Worm (Caenorhabditis elegans) whole organism, young adult: Measurements from ENCODE around the gene fbxb-24.

Experiments used
- B0035.1 ChIP-seq: sonication (generic microtip); optimal IDR thresholded peaks from 2 replicates; lab custom pipeline; 2016; ENCODE audit warnings: missing genetic modification characterization, mild to moderate bottlenecking, missing compliant biosample characterization, missing genotype, missing genetic modification reagents
- F33H1.4 ChIP-seq: fragments of 200-800 bp; sonication (Bioruptor generic); IDR thresholded peaks from 2 replicates; pipeline ENCODE4 v1.3.6; 2022; ENCODE audit warnings: missing genetic modification reagents, missing genetic modification characterization, missing compliant biosample characterization
- F37B4.10 ChIP-seq: fragments of 200-800 bp; sonication (Bioruptor generic); IDR thresholded peaks from 2 replicates; pipeline ENCODE4 v1.3.6; 2022; ENCODE audit warnings: missing genetic modification characterization, missing compliant biosample characterization
- K11D2.4 ChIP-seq: fragments of 200-800 bp; sonication (Bioruptor generic); IDR thresholded peaks from 2 replicates; pipeline ENCODE4 v1.3.6; 2022; ENCODE audit warnings: missing genetic modification reagents, missing genetic modification characterization, missing compliant biosample characterization
- aptf-2 ChIP-seq: fragments of 200-800 bp; sonication (Bioruptor generic); conservative IDR thresholded peaks from 2 replicates; pipeline ENCODE4 v1.3.6; 2022; ENCODE audit warnings: missing genetic modification reagents, missing genetic modification characterization, missing compliant biosample characterization
- cebp-1 ChIP-seq, 2 experiments: fragments of 200-800 bp in 1 of 2; sonication (Bioruptor generic) in 1 of 2; sonication (generic microtip) in 1 of 2; IDR thresholded peaks in 1 of 2; optimal IDR thresholded peaks in 1 of 2; 2 replicates each; pipeline versions ENCODE4 v1.3.6 to Lab custom; 2017 to 2022; ENCODE audit warnings: missing compliant biosample characterization in 2 of 2, missing genetic modification characterization in 2 of 2, mild to moderate bottlenecking in 1 of 2, missing genetic modification reagents in 1 of 2, moderate library complexity in 1 of 2
- cebp-2 ChIP-seq: fragments of 200-800 bp; sonication (Bioruptor generic); IDR thresholded peaks from 2 replicates; pipeline ENCODE4 v1.3.6; 2022; ENCODE audit warnings: missing genetic modification characterization, missing compliant biosample characterization
- ceh-100 ChIP-seq: fragments of 200-800 bp; sonication (Bioruptor generic); IDR thresholded peaks from 2 replicates; pipeline ENCODE4 v1.3.6; 2022; ENCODE audit warnings: missing genetic modification reagents, missing genetic modification characterization, missing compliant biosample characterization
- ceh-58 ChIP-seq: fragments of 200-800 bp; sonication (Bioruptor generic); IDR thresholded peaks from 2 replicates; pipeline ENCODE4 v1.3.6; 2022; ENCODE audit warnings: missing genetic modification characterization, missing compliant biosample characterization
- chd-7 ChIP-seq: sonication (generic microtip); optimal IDR thresholded peaks from 2 replicates; lab custom pipeline; 2016; ENCODE audit warnings: mild to moderate bottlenecking, missing genetic modification characterization, moderate library complexity, missing compliant biosample characterization
- dox-1 ChIP-seq: fragments of 200-800 bp; sonication (Bioruptor generic); IDR thresholded peaks from 2 replicates; pipeline ENCODE4 v1.3.6; 2022; ENCODE audit warnings: missing genetic modification reagents, missing genetic modification characterization, missing compliant biosample characterization
- egl-44 ChIP-seq: fragments of 200-800 bp; sonication (Bioruptor generic); IDR thresholded peaks from 2 replicates; pipeline ENCODE4 v1.3.6; 2022; ENCODE audit warnings: missing genetic modification reagents, missing genetic modification characterization, missing compliant biosample characterization
- egrh-3 ChIP-seq: fragments of 200-800 bp; sonication (Bioruptor generic); IDR thresholded peaks from 2 replicates; pipeline ENCODE4 v1.3.6; 2022; ENCODE audit warnings: missing genetic modification reagents, missing genetic modification characterization, missing compliant biosample characterization
- him-1 ChIP-seq: sonication (generic microtip); optimal IDR thresholded peaks from 2 replicates; lab custom pipeline; 2016; ENCODE audit warnings: missing genotype, missing genetic modification reagents, missing genetic modification characterization, missing compliant biosample characterization
- hmg-20 ChIP-seq: fragments of 200-800 bp; sonication (Bioruptor generic); IDR thresholded peaks from 2 replicates; pipeline ENCODE4 v1.3.6; 2022; ENCODE audit warnings: missing genetic modification reagents, missing genetic modification characterization, missing compliant biosample characterization
- lag-1 ChIP-seq: fragments of 200-800 bp; sonication (Bioruptor generic); IDR thresholded peaks from 2 replicates; pipeline ENCODE4 v1.3.6; 2022; ENCODE audit warnings: missing genetic modification reagents, missing genetic modification characterization, missing compliant biosample characterization
- let-526 ChIP-seq: fragments of 200-800 bp; sonication (Bioruptor generic); IDR thresholded peaks from 2 replicates; pipeline ENCODE4 v1.3.6; 2022; ENCODE audit warnings: missing genetic modification reagents, missing genetic modification characterization, missing compliant biosample characterization
- lin-35 ChIP-seq, 3 experiments: fragments of 150-350 bp in 2 of 3; sonication (generic microtip) in 1 of 3; optimal IDR thresholded peaks; 2 replicates each; lab custom pipeline; 2014 to 2018; ENCODE audit warnings: missing biosample characterization in 3 of 3, missing genetic modification characterization in 3 of 3, missing genetic modification reagents in 3 of 3
- lsl-1 ChIP-seq: fragments of 200-800 bp; sonication (Bioruptor generic); optimal IDR thresholded peaks from 2 replicates; lab custom pipeline; 2018; ENCODE audit warnings: mild to moderate bottlenecking, missing genetic modification characterization, moderate library complexity, missing compliant biosample characterization
- madf-3 ChIP-seq: fragments of 200-800 bp; sonication (Bioruptor generic); IDR thresholded peaks from 2 replicates; pipeline ENCODE4 v1.3.6; 2022; ENCODE audit warnings: missing genetic modification reagents, missing genetic modification characterization, missing compliant biosample characterization
- madf-8 ChIP-seq: fragments of 200-800 bp; sonication (Bioruptor generic); conservative IDR thresholded peaks from 2 replicates; pipeline ENCODE4 v1.3.6; 2022; ENCODE audit warnings: missing genetic modification reagents, missing genetic modification characterization, missing compliant biosample characterization
- nfya-1 ChIP-seq: sonication (generic microtip); optimal IDR thresholded peaks from 2 replicates; lab custom pipeline; 2017; ENCODE audit warnings: antibody characterized with exemption, missing compliant biosample characterization, missing genetic modification characterization, borderline replicate concordance; ENCODE audit not compliant: insufficient read depth
- nfyb-1 ChIP-seq: fragments of 200-800 bp; sonication (Bioruptor generic); IDR thresholded peaks from 2 replicates; pipeline ENCODE4 v1.3.6; 2022; ENCODE audit warnings: missing genetic modification reagents, missing genetic modification characterization, missing compliant biosample characterization
- nhr-120 ChIP-seq: fragments of 200-800 bp; sonication (Bioruptor generic); IDR thresholded peaks from 2 replicates; pipeline ENCODE4 v1.3.6; 2022; ENCODE audit warnings: missing genetic modification characterization, missing compliant biosample characterization
- nhr-179 ChIP-seq: sonication (generic microtip); optimal IDR thresholded peaks from 2 replicates; lab custom pipeline; 2016; ENCODE audit warnings: mild to moderate bottlenecking, missing genetic modification characterization, missing compliant biosample characterization
- nhr-80 ChIP-seq: sonication (generic microtip); optimal IDR thresholded peaks from 2 replicates; lab custom pipeline; 2016; ENCODE audit warnings: missing genetic modification characterization, missing compliant biosample characterization
- rcor-1 ChIP-seq: fragments of 200-800 bp; sonication (Bioruptor generic); IDR thresholded peaks from 2 replicates; pipeline ENCODE4 v1.3.6; 2022; ENCODE audit warnings: missing genetic modification reagents, missing genetic modification characterization, missing compliant biosample characterization
- repo-1 ChIP-seq: sonication (generic microtip); optimal IDR thresholded peaks from 2 replicates; lab custom pipeline; 2017; ENCODE audit warnings: mild to moderate bottlenecking, missing genetic modification characterization, missing compliant biosample characterization
- sea-2 ChIP-seq: fragments of 200-800 bp; sonication (Bioruptor generic); IDR thresholded peaks from 2 replicates; pipeline ENCODE4 v1.3.6; 2022; ENCODE audit warnings: missing genetic modification characterization, missing compliant biosample characterization
- snpc-3.4 ChIP-seq: sonication (generic microtip); optimal IDR thresholded peaks from 2 replicates; lab custom pipeline; 2017; ENCODE audit warnings: missing genetic modification characterization, mild to moderate bottlenecking, missing compliant biosample characterization, antibody characterized with exemption, moderate library complexity, missing genotype, missing genetic modification reagents
- sptf-2 ChIP-seq: fragments of 200-800 bp; sonication (Bioruptor generic); optimal IDR thresholded peaks from 2 replicates; lab custom pipeline; 2018; ENCODE audit warnings: mild to moderate bottlenecking, missing genetic modification characterization, missing compliant biosample characterization
- unc-62 ChIP-seq: fragments of 150-350 bp; optimal IDR thresholded peaks from 2 replicates; lab custom pipeline; 2014; ENCODE audit warnings: missing biosample characterization, missing genetic modification reagents, missing genetic modification characterization
- xnd-1 ChIP-seq: sonication (generic microtip); optimal IDR thresholded peaks from 2 replicates; lab custom pipeline; 2016; ENCODE audit warnings: missing genotype, missing genetic modification reagents, missing genetic modification characterization, missing compliant biosample characterization
- zfh-2 ChIP-seq: fragments of 200-800 bp; sonication (Bioruptor generic); conservative IDR thresholded peaks from 2 replicates; pipeline ENCODE4 v1.3.6; 2022; ENCODE audit warnings: missing genetic modification reagents, missing genetic modification characterization, missing compliant biosample characterization
- ztf-6 ChIP-seq: fragments of 200-800 bp; sonication (Bioruptor generic); IDR thresholded peaks from 2 replicates; pipeline ENCODE4 v1.3.6; 2022; ENCODE audit warnings: missing genetic modification reagents, missing genetic modification characterization, missing compliant biosample characterization

Gene fbxb-24

ce11 chrIII:11949276-11949879 is 40.6 kb downstream of the fbxb-24 start:
- no peak for TF ChIP-seq B0035.1
- TF ChIP-seq him-1 (tag; lab: Kevin White, UChicago), result no peak
- TF ChIP-seq unc-62 (GFP tag; lab: Kevin White, UChicago), result no peak
- TF ChIP-seq nhr-179 (tag; lab: Kevin White, UChicago), result no peak
- no peak for TF ChIP-seq aptf-2 (GFP tag; lab: Robert Waterston, UW)
- no peak for TF ChIP-seq nfya-1 (tag; lab: Kevin White, UChicago)
- TF ChIP-seq nhr-120 (GFP tag; lab: Robert Waterston, UW), result no peak
- TF ChIP-seq repo-1 (tag; lab: Kevin White, UChicago), result no peak
- no peak for TF ChIP-seq K11D2.4 (GFP tag; lab: Robert Waterston, UW)
- no peak for TF ChIP-seq ceh-100
- no peak for TF ChIP-seq rcor-1 (GFP tag; lab: Robert Waterston, UW)
- TF ChIP-seq madf-3 (GFP tag; lab: Robert Waterston, UW), result no peak
- TF ChIP-seq nhr-80 (tag; lab: Kevin White, UChicago), result peak; percentile 22
- TF ChIP-seq xnd-1, result no peak
- no peak for TF ChIP-seq cebp-1 (GFP tag; IDR thresholded peaks at IDR 0.05; lab: Robert Waterston, UW)
- peak; percentile 6 for TF ChIP-seq cebp-1 (tag; optimal IDR thresholded peaks at IDR 0.05; lab: Kevin White, UChicago)
- no peak for TF ChIP-seq egl-44 (GFP tag; lab: Robert Waterston, UW)
- peak; percentile 10; the same call in 1 of the 2 replicates for TF ChIP-seq F33H1.4 (GFP tag; lab: Robert Waterston, UW)
- TF ChIP-seq sea-2 (GFP tag; lab: Robert Waterston, UW), result no peak
- TF ChIP-seq lsl-1 (GFP tag; lab: Kevin White, UChicago), result peak; percentile 65
- TF ChIP-seq hmg-20 (GFP tag; lab: Robert Waterston, UW), result no peak
- TF ChIP-seq madf-8 (GFP tag; lab: Robert Waterston, UW), result no peak
- no peak for TF ChIP-seq dox-1 (GFP tag; lab: Robert Waterston, UW)
- TF ChIP-seq snpc-3.4, result no peak
- TF ChIP-seq lag-1, result no peak
- no peak for TF ChIP-seq ceh-58
- no peak for TF ChIP-seq sptf-2
- TF ChIP-seq let-526, result no peak

ce11 chrIII:11951111-11951510 is 42.4 kb downstream of the fbxb-24 start:
- TF ChIP-seq nfyb-1 (GFP tag; lab: Robert Waterston, UW) (0 out of 2 replicates have a peak, but pooled peaks have one; percentile 21), cebp-2 (GFP tag; lab: Robert Waterston, UW) (0 out of 2 replicates have a peak, but pooled peaks have one; percentile 60), zfh-2 (GFP tag; lab: Robert Waterston, UW) (peak; percentile 84), chd-7 (tag; lab: Kevin White, UChicago) (no peak), F37B4.10 (0 out of 2 replicates have a peak, but pooled peaks have one; percentile 54), ztf-6 (GFP tag; lab: Robert Waterston, UW) (no peak), egrh-3 (peak; percentile 79; the same call in 1 of the 2 replicates)

- TF ChIP-seq nhr-80 (tag; lab: Kevin White, UChicago), result no peak
- TF ChIP-seq lin-35 (GFP tag; optimal IDR thresholded peaks at IDR 0.05; lab: Kevin White, UChicago), result no peak
Observed at ce11 chrIII:11954150-11954549, 45.4 kb downstream of the fbxb-24 start.
